Worm (Caenorhabditis elegans) whole organism, L4 larva: ENCODE data around the gene T09F5.1.

ENCODE experiments used
- F10B5.3 ChIP-seq: sonication (generic microtip); optimal IDR thresholded peaks from 2 replicates; lab custom pipeline; 2016; ENCODE audit warnings: mild to moderate bottlenecking, missing genetic modification characterization, missing compliant biosample characterization
- F26F4.8 ChIP-seq: fragments of 200-800 bp; sonication (Bioruptor generic); conservative IDR thresholded peaks from 2 replicates; pipeline ENCODE4 v1.3.6; 2022; ENCODE audit warnings: missing genetic modification characterization, missing compliant biosample characterization
- Y5F2A.4 ChIP-seq: fragments of 200-800 bp; sonication (Bioruptor generic); optimal IDR thresholded peaks from 2 replicates; lab custom pipeline; 2018; ENCODE audit warnings: mild to moderate bottlenecking, missing genetic modification characterization, missing compliant biosample characterization
- Y75B8A.6 ChIP-seq: fragments of 200-800 bp; sonication (Bioruptor generic); IDR thresholded peaks from 2 replicates; pipeline ENCODE4 v1.3.6; 2022; ENCODE audit warnings: missing genetic modification reagents, missing genetic modification characterization, missing compliant biosample characterization
- ZK546.5 ChIP-seq, 2 experiments: sonication (generic microtip); optimal IDR thresholded peaks; 2 replicates each; lab custom pipeline; 2017; ENCODE audit warnings: missing biosample characterization in 2 of 2, missing genetic modification characterization in 2 of 2
- aly-2 ChIP-seq: sonication (generic microtip); optimal IDR thresholded peaks from 2 replicates; lab custom pipeline; 2018; ENCODE audit warnings: missing biosample characterization, missing genetic modification characterization
- arid-1 ChIP-seq: fragments of 200-800 bp; sonication (Bioruptor generic); conservative IDR thresholded peaks from 2 replicates; pipeline ENCODE4 v1.3.6; 2022; ENCODE audit warnings: missing genetic modification reagents, missing genetic modification characterization, missing compliant biosample characterization
- ceh-32 ChIP-seq: sonication (generic microtip); optimal IDR thresholded peaks from 2 replicates; lab custom pipeline; 2016; ENCODE audit warnings: mild to moderate bottlenecking, missing genetic modification characterization, missing compliant biosample characterization; ENCODE audit not compliant: poor library complexity
- ceh-62 ChIP-seq: sonication (generic microtip); optimal IDR thresholded peaks from 2 replicates; lab custom pipeline; 2017; ENCODE audit warnings: missing biosample characterization, missing genetic modification characterization
- cey-2 ChIP-seq: sonication (generic microtip); optimal IDR thresholded peaks from 3 replicates; lab custom pipeline; 2017; ENCODE audit warnings: missing genetic modification characterization, mild to moderate bottlenecking, missing compliant biosample characterization, antibody characterized with exemption, borderline replicate concordance; ENCODE audit not compliant: insufficient read depth
- ctbp-1 ChIP-seq: fragments of 200-800 bp; sonication (Bioruptor generic); IDR thresholded peaks from 2 replicates; pipeline ENCODE4 v1.3.6; 2022; ENCODE audit warnings: missing genetic modification reagents, missing genetic modification characterization, missing compliant biosample characterization
- dmd-8 ChIP-seq: fragments of 200-800 bp; sonication (Bioruptor generic); IDR thresholded peaks from 2 replicates; pipeline ENCODE4 v1.3.6; 2022; ENCODE audit warnings: missing genetic modification characterization, missing compliant biosample characterization
- egl-43 ChIP-seq: fragments of 200-800 bp; sonication (Bioruptor generic); IDR thresholded peaks from 2 replicates; pipeline ENCODE4 v1.3.6; 2022; ENCODE audit warnings: missing genetic modification reagents, missing genetic modification characterization, missing compliant biosample characterization
- hif-1 ChIP-seq, 2 experiments: sonication (generic microtip); optimal IDR thresholded peaks; 2 replicates each; lab custom pipeline; 2016 to 2017; ENCODE audit warnings: missing compliant biosample characterization in 2 of 2, missing genetic modification characterization in 2 of 2, missing genetic modification reagents in 2 of 2, missing genotype in 2 of 2, mild to moderate bottlenecking in 1 of 2
- hmg-1.1 ChIP-seq: fragments of 200-800 bp; sonication (Bioruptor generic); IDR thresholded peaks from 2 replicates; pipeline ENCODE4 v1.3.6; 2022; ENCODE audit warnings: missing genetic modification reagents, missing genetic modification characterization, missing compliant biosample characterization
- jun-1 ChIP-seq: fragments of 150-350 bp; optimal IDR thresholded peaks from 2 replicates; lab custom pipeline; 2014; ENCODE audit warnings: missing biosample characterization, missing genetic modification reagents, missing genetic modification characterization
- lim-7 ChIP-seq: fragments of 200-800 bp; sonication (Bioruptor generic); IDR thresholded peaks from 2 replicates; pipeline ENCODE4 v1.3.6; 2022; ENCODE audit warnings: missing genetic modification characterization, missing compliant biosample characterization
- lin-1 ChIP-seq: fragments of 200-800 bp; sonication (Bioruptor generic); IDR thresholded peaks from 2 replicates; pipeline ENCODE4 v1.3.6; 2022; ENCODE audit warnings: missing genetic modification reagents, missing genetic modification characterization, missing compliant biosample characterization
- lin-13 ChIP-seq: fragments of 150-350 bp; optimal IDR thresholded peaks from 2 replicates; lab custom pipeline; 2014; ENCODE audit warnings: missing biosample characterization, missing genetic modification reagents, missing genetic modification characterization
- lin-38 ChIP-seq: fragments of 200-800 bp; sonication (Bioruptor generic); IDR thresholded peaks from 2 replicates; pipeline ENCODE4 v1.3.6; 2022; ENCODE audit warnings: missing genetic modification reagents, missing genetic modification characterization, missing compliant biosample characterization
- lin-39 ChIP-seq: fragments of 150-350 bp; optimal IDR thresholded peaks from 2 replicates; lab custom pipeline; 2014; ENCODE audit warnings: missing biosample characterization, missing genetic modification reagents, missing genetic modification characterization
- lir-3 ChIP-seq: sonication (generic microtip); optimal IDR thresholded peaks from 2 replicates; lab custom pipeline; 2016; ENCODE audit warnings: mild to moderate bottlenecking, missing genetic modification characterization, missing compliant biosample characterization
- madf-5 ChIP-seq, 2 experiments: fragments of 200-800 bp; sonication (Bioruptor generic); IDR thresholded peaks; 2 replicates each; pipeline ENCODE4 v1.3.6; 2022; ENCODE audit warnings: missing compliant biosample characterization in 2 of 2, missing genetic modification characterization in 2 of 2
- mdl-1 ChIP-seq, 2 experiments: fragments of 150-350 bp in 1 of 2; sonication (generic microtip) in 1 of 2; optimal IDR thresholded peaks; 2 replicates each; lab custom pipeline; 2014 to 2017; ENCODE audit warnings: missing biosample characterization in 2 of 2, missing genetic modification characterization in 2 of 2
- mdt-29 ChIP-seq: fragments of 200-800 bp; sonication (Bioruptor generic); IDR thresholded peaks from 2 replicates; pipeline ENCODE4 v1.3.6; 2022; ENCODE audit warnings: missing genetic modification reagents, missing genetic modification characterization, missing compliant biosample characterization
- mep-1 ChIP-seq: fragments of 150-350 bp; sonication (generic microtip); optimal IDR thresholded peaks from 3 replicates; lab custom pipeline; 2014; ENCODE audit warnings: missing biosample characterization, missing genetic modification characterization
- mes-2 ChIP-seq: sonication (generic microtip); optimal IDR thresholded peaks from 2 replicates; lab custom pipeline; 2016; ENCODE audit warnings: missing genotype, mild to moderate bottlenecking, missing genetic modification characterization, missing compliant biosample characterization; ENCODE audit not compliant: poor library complexity, severe bottlenecking
- mxl-3 ChIP-seq: fragments of 200-800 bp; sonication (Bioruptor generic); optimal IDR thresholded peaks from 2 replicates; lab custom pipeline; 2018; ENCODE audit warnings: mild to moderate bottlenecking, missing genetic modification characterization, missing compliant biosample characterization
- nhr-10 ChIP-seq: fragments of 150-350 bp; optimal IDR thresholded peaks from 2 replicates; lab custom pipeline; 2014; ENCODE audit warnings: missing biosample characterization, missing genetic modification characterization
- nhr-102 ChIP-seq: sonication (generic microtip); optimal IDR thresholded peaks from 2 replicates; lab custom pipeline; 2016; ENCODE audit warnings: mild to moderate bottlenecking, missing genetic modification characterization, moderate library complexity, missing compliant biosample characterization
- nhr-11 ChIP-seq: fragments of 150-350 bp; optimal IDR thresholded peaks from 2 replicates; lab custom pipeline; 2014; ENCODE audit warnings: missing biosample characterization, missing genetic modification characterization
- nhr-25 ChIP-seq: sonication (generic microtip); optimal IDR thresholded peaks from 2 replicates; lab custom pipeline; 2017; ENCODE audit warnings: missing genetic modification characterization, mild to moderate bottlenecking, missing compliant biosample characterization, antibody characterized with exemption, moderate library complexity, borderline replicate concordance; ENCODE audit not compliant: insufficient read depth
- nhr-41 ChIP-seq: fragments of 200-800 bp; sonication (Bioruptor generic); IDR thresholded peaks from 2 replicates; pipeline ENCODE4 v1.3.6; 2022; ENCODE audit warnings: missing genetic modification reagents, missing genetic modification characterization, missing compliant biosample characterization
- nhr-77 ChIP-seq: fragments of 150-350 bp; optimal IDR thresholded peaks from 2 replicates; lab custom pipeline; 2014; ENCODE audit warnings: missing biosample characterization, missing genetic modification characterization
- php-3 ChIP-seq: fragments of 200-800 bp; sonication (Bioruptor generic); IDR thresholded peaks from 2 replicates; pipeline ENCODE4 v1.3.6; 2022; ENCODE audit warnings: missing genetic modification reagents, missing genetic modification characterization, missing compliant biosample characterization
- saeg-2 ChIP-seq: fragments of 200-800 bp; sonication (Bioruptor generic); IDR thresholded peaks from 2 replicates; pipeline ENCODE4 v1.3.6; 2022; ENCODE audit warnings: missing genetic modification reagents, missing genetic modification characterization, missing compliant biosample characterization
- skn-1 ChIP-seq: fragments of 150-350 bp; optimal IDR thresholded peaks from 2 replicates; lab custom pipeline; 2014; ENCODE audit warnings: missing biosample characterization, missing genetic modification characterization
- snpc-1.2 ChIP-seq: fragments of 200-800 bp; sonication (Bioruptor generic); IDR thresholded peaks from 2 replicates; pipeline ENCODE4 v1.3.6; 2022; ENCODE audit warnings: missing genetic modification reagents, missing genetic modification characterization, missing compliant biosample characterization
- snpc-4 ChIP-seq: fragments of 150-350 bp; optimal IDR thresholded peaks from 2 replicates; lab custom pipeline; 2014; ENCODE audit warnings: missing biosample characterization, missing genetic modification characterization
- spr-1 ChIP-seq: sonication (generic microtip); optimal IDR thresholded peaks from 2 replicates; lab custom pipeline; 2016; ENCODE audit warnings: mild to moderate bottlenecking, missing genetic modification characterization, missing compliant biosample characterization
- spr-3 ChIP-seq: fragments of 200-800 bp; sonication (Bioruptor generic); optimal IDR thresholded peaks from 2 replicates; lab custom pipeline; 2018; ENCODE audit warnings: mild to moderate bottlenecking, missing genetic modification characterization, missing compliant biosample characterization
- unc-39 ChIP-seq: sonication (generic microtip); optimal IDR thresholded peaks from 2 replicates; lab custom pipeline; 2017; ENCODE audit warnings: missing biosample characterization, missing genetic modification characterization
- vab-7 ChIP-seq: fragments of 200-800 bp; sonication (Bioruptor generic); IDR thresholded peaks from 2 replicates; pipeline ENCODE4 v1.3.6; 2022; ENCODE audit warnings: missing genetic modification reagents, missing genetic modification characterization, missing compliant biosample characterization
- zfp-2 ChIP-seq: sonication (generic microtip); optimal IDR thresholded peaks from 2 replicates; lab custom pipeline; 2016; ENCODE audit warnings: mild to moderate bottlenecking, missing genetic modification characterization, missing compliant biosample characterization
- zfp-3 ChIP-seq: fragments of 200-800 bp; sonication (Bioruptor generic); conservative IDR thresholded peaks from 2 replicates; pipeline ENCODE4 v1.3.6; 2022; ENCODE audit warnings: missing genetic modification reagents, missing genetic modification characterization, missing compliant biosample characterization
- ztf-11 ChIP-seq: fragments of 150-350 bp; optimal IDR thresholded peaks from 2 replicates; lab custom pipeline; 2014; ENCODE audit warnings: missing biosample characterization, missing genetic modification characterization

Gene T09F5.1

ce11 chrV:15186259-15186927 lies 37.5 kb downstream of the T09F5.1 start, which contains the start of gene Y75B12B.3 (continued):
- TF ChIP-seq lin-13, result peak; percentile 1
- TF ChIP-seq zfp-3 (GFP tag; lab: Robert Waterston, UW), result no peak
- TF ChIP-seq ctbp-1 (GFP tag; lab: Robert Waterston, UW), result no peak
- no peak for TF ChIP-seq nhr-11
- peak; percentile 52 for TF ChIP-seq lin-38
- no peak for TF ChIP-seq Y75B8A.6
- TF ChIP-seq lin-1, result no peak
- peak; percentile 33; the same call in 1 of the 2 replicates for TF ChIP-seq vab-7 (GFP tag; lab: Robert Waterston, UW)
- TF ChIP-seq snpc-1.2 (GFP tag; lab: Robert Waterston, UW), result peak; percentile 70; the same call in 1 of the 2 replicates
- 0 out of 2 replicates have a peak, but pooled peaks have one; percentile 48 for TF ChIP-seq lim-7 (GFP tag; lab: Robert Waterston, UW)
- TF ChIP-seq nhr-25 (tag; lab: Kevin White, UChicago), result no peak
- TF ChIP-seq unc-39, result no peak
- no peak for TF ChIP-seq lir-3 (tag; lab: Kevin White, UChicago)
- peak; percentile 2 for TF ChIP-seq nhr-102 (tag; lab: Kevin White, UChicago)
- TF ChIP-seq ZK546.5 (tag; optimal IDR thresholded peaks at IDR 0.05; lab: Kevin White, UChicago), result no peak
- TF ChIP-seq mdt-29 (GFP tag; lab: Robert Waterston, UW), result 0 out of 2 replicates have a peak, but pooled peaks have one; percentile 42

ce11 chrV:15187083-15188057 lies 38.5 kb downstream of the T09F5.1 start, which contains the start of the genes cyn-7 and bath-36:
Gene cyn-7 (minus strand): TSS chrV:15187378.
Gene bath-36 (plus strand): TSS chrV:15187888.
- TF ChIP-seq mdl-1 (tag; optimal IDR thresholded peaks at IDR 0.05; lab: Kevin White, UChicago), result peak in 1 of 2 experiments; percentile 55
- no peak for TF ChIP-seq ztf-11 (tag; lab: Kevin White, UChicago)
- peak; percentile 71; the same call in 1 of the 2 replicates for TF ChIP-seq mdt-29 (GFP tag; lab: Robert Waterston, UW)
- TF ChIP-seq dmd-8 (GFP tag; lab: Robert Waterston, UW), result no peak
- no peak for TF ChIP-seq Y5F2A.4
- TF ChIP-seq egl-43 (GFP tag; lab: Robert Waterston, UW), result no peak
- peak; percentile 78 for TF ChIP-seq mxl-3 (GFP tag; lab: Kevin White, UChicago)
- TF ChIP-seq snpc-4 (tag; lab: Kevin White, UChicago), result no peak
- TF ChIP-seq ceh-32 (tag; lab: Kevin White, UChicago), result no peak
- TF ChIP-seq lin-39 (tag; lab: Kevin White, UChicago), result no peak
- TF ChIP-seq cey-2 (tag; lab: Kevin White, UChicago), result no peak
- TF ChIP-seq skn-1 (tag; lab: Kevin White, UChicago), result no peak
- TF ChIP-seq spr-3 (GFP tag; lab: Kevin White, UChicago), result no peak
- no peak for TF ChIP-seq saeg-2 (GFP tag; lab: Robert Waterston, UW)
- no peak for TF ChIP-seq hmg-1.1 (GFP tag; lab: Robert Waterston, UW)
- 0 out of 2 replicates have a peak, but pooled peaks have one; percentile 28 for TF ChIP-seq arid-1 (GFP tag; lab: Robert Waterston, UW)
- TF ChIP-seq hif-1 (tag; optimal IDR thresholded peaks at IDR 0.05; lab: Kevin White, UChicago), result peak in 1 of 2 experiments; percentile 29
- 0 out of 2 replicates have a peak, but pooled peaks have one; percentile 34 for TF ChIP-seq php-3 (GFP tag; lab: Robert Waterston, UW)
- peak; percentile 60 for TF ChIP-seq nhr-77 (tag; lab: Kevin White, UChicago)
- peak; percentile 77 for TF ChIP-seq mep-1 (tag; lab: Kevin White, UChicago)
- no peak for TF ChIP-seq aly-2 (tag; lab: Kevin White, UChicago)
- TF ChIP-seq zfp-2, result no peak
- TF ChIP-seq lin-38, result peak; percentile 88
- no peak for TF ChIP-seq ceh-62
- TF ChIP-seq F10B5.3, result no peak
- no peak for TF ChIP-seq nhr-41 (GFP tag; lab: Robert Waterston, UW)
- TF ChIP-seq F26F4.8 (GFP tag; lab: Robert Waterston, UW), result no peak
- no peak for TF ChIP-seq nhr-10 (tag; lab: Kevin White, UChicago)
- no peak for TF ChIP-seq madf-5 (GFP tag; IDR thresholded peaks at IDR 0.05; lab: Robert Waterston, UW)
- peak; percentile 22 for TF ChIP-seq spr-1 (tag; lab: Kevin White, UChicago)
- no peak for TF ChIP-seq jun-1 (tag; lab: Kevin White, UChicago)
- TF ChIP-seq mes-2 (tag; lab: Kevin White, UChicago), result peak; percentile 75
